Fruit fly (Drosophila melanogaster): ENCODE measurements around the gene eIF3g1.

eIF3g1 gene

dm6 chrX:2619651-2620050 lies 9.5 kb upstream of the eIF3g1 start, which contains the start of the genes Tsp3A and Seipin (continued):
- TF ChIP-seq CG12659 (GFP tag; optimal IDR thresholded peaks at IDR 0.05) (peak; percentile 88), Mrtf (GFP tag; IDR thresholded peaks at IDR 0.05) (peak; percentile 87), CG16813 (GFP tag; IDR thresholded peaks at IDR 0.05; ENCODE audit: partially characterized antibody) (peak; percentile 40; the same call in 1 of the 3 replicates), CG1647 (GFP tag; optimal IDR thresholded peaks at IDR 0.05) (peak; percentile 75), Usf (GFP tag; optimal IDR thresholded peaks at IDR 0.05) (peak; percentile 65), CG11456 (GFP tag; IDR thresholded peaks at IDR 0.05) (peak; percentile 94), CG6689 (GFP tag; IDR thresholded peaks at IDR 0.05) (peak; percentile 87), CG18619 (GFP tag; optimal IDR thresholded peaks at IDR 0.05) (peak; percentile 75), fd64A (GFP tag; optimal IDR thresholded peaks at IDR 0.05) (peak; percentile 32), br (optimal IDR thresholded peaks at IDR 0.05) (no peak), CG3847 (GFP tag; IDR thresholded peaks at IDR 0.05) (peak; percentile 78), CG6272 (GFP tag; IDR thresholded peaks at IDR 0.05) (peak; percentile 82), Stat92E (GFP tag; optimal IDR thresholded peaks at IDR 0.05) (peak in 1 of 3 experiments; percentile 37), CG10267 (tag; optimal IDR thresholded peaks at IDR 0.05) (peak; percentile 67), Camta (GFP tag; optimal IDR thresholded peaks at IDR 0.05) (peak; percentile 72), CG9727 (GFP tag; optimal IDR thresholded peaks at IDR 0.05) (peak; percentile 80), esg (GFP tag; conservative IDR thresholded peaks at IDR 0.05) (peak; percentile 75), CG8944 (GFP tag; optimal IDR thresholded peaks at IDR 0.05) (peak; percentile 65), gem (tag; optimal IDR thresholded peaks at IDR 0.05) (no peak), zfh1 (GFP tag; IDR thresholded peaks at IDR 0.05) (peak; percentile 89), yki (optimal IDR thresholded peaks at IDR 0.05) (no peak), CG6683 (GFP tag; optimal IDR thresholded peaks at IDR 0.05) (peak; percentile 71), CG4730 (GFP tag; IDR thresholded peaks at IDR 0.05) (peak; percentile 77), CG12744 (GFP tag; optimal IDR thresholded peaks at IDR 0.05) (peak; percentile 72), CG12104 (GFP tag; optimal IDR thresholded peaks at IDR 0.05) (peak; percentile 62), CG9932 (GFP tag; IDR thresholded peaks at IDR 0.05) (peak; percentile 81), fd96Cb (tag; optimal IDR thresholded peaks at IDR 0.05) (peak; percentile 70), hkb (optimal IDR thresholded peaks at IDR 0.05) (no peak), hkb (GFP tag; IDR thresholded peaks at IDR 0.05) (peak; percentile 90), CG1233 (GFP tag; optimal IDR thresholded peaks at IDR 0.05) (peak; percentile 83), CG13624 (GFP tag; optimal IDR thresholded peaks at IDR 0.05) (peak; percentile 90), klu (GFP tag; IDR thresholded peaks at IDR 0.05) (peak; percentile 67; the same call in 1 of the 2 replicates), CG9876 (GFP tag; optimal IDR thresholded peaks at IDR 0.05) (peak; percentile 68), dmrt99B (tag; optimal IDR thresholded peaks at IDR 0.05) (no peak), run (tag; optimal IDR thresholded peaks at IDR 0.05) (peak; percentile 47), vnd (GFP tag; IDR thresholded peaks at IDR 0.05; ENCODE audit: partially characterized antibody) (no peak), CG12769 (tag; optimal IDR thresholded peaks at IDR 0.05) (no peak), sqz (GFP tag; optimal IDR thresholded peaks at IDR 0.05) (no peak), B-H2 (GFP tag; optimal IDR thresholded peaks at IDR 0.05) (peak; percentile 44), Dbx (GFP tag; IDR thresholded peaks at IDR 0.05) (peak; percentile 86), repo (GFP tag; optimal IDR thresholded peaks at IDR 0.05) (peak; percentile 63), aop (GFP tag; IDR thresholded peaks at IDR 0.05) (no peak; the same call in 1 of the 2 replicates), Drgx (GFP tag; IDR thresholded peaks at IDR 0.05) (peak; percentile 86), jumu (GFP tag; optimal IDR thresholded peaks at IDR 0.05) (peak; percentile 60), CG30431 (GFP tag; optimal IDR thresholded peaks at IDR 0.05) (peak; percentile 61), E2f2 (GFP tag; IDR thresholded peaks at IDR 0.05) (peak; percentile 71), wor (GFP tag; IDR thresholded peaks at IDR 0.05) (peak; percentile 53), PHDP (tag; optimal IDR thresholded peaks at IDR 0.05) (peak; percentile 83), gcm2 (GFP tag; optimal IDR thresholded peaks at IDR 0.05) (peak; percentile 58), dpn (GFP tag; optimal IDR thresholded peaks at IDR 0.05) (peak; percentile 75 to 89), her (GFP tag; optimal IDR thresholded peaks at IDR 0.05) (peak; percentile 85), CG8924 (tag; optimal IDR thresholded peaks at IDR 0.05) (peak; percentile 81)
